Worm (Caenorhabditis elegans): ENCODE measurements around the gene mop-25.1.

The mop-25.1 gene

ce11 chrX:3994418-3994817 is 17.6 kb upstream of the mop-25.1 start:
- peak; percentile 87 for TF ChIP-seq pes-1 (GFP tag; IDR thresholded peaks at IDR 0.05)
- TF ChIP-seq scrt-1 (GFP tag; IDR thresholded peaks at IDR 0.05): peak; percentile 79
- no peak for TF ChIP-seq tra-4 (tag; optimal IDR thresholded peaks at IDR 0.05)
- peak; percentile 73; the same call in 1 of the 2 replicates for TF ChIP-seq sea-1 (GFP tag; conservative IDR thresholded peaks at IDR 0.05)
- peak; percentile 78 for TF ChIP-seq tbx-11 (GFP tag; IDR thresholded peaks at IDR 0.05)
- peak; percentile 72 for TF ChIP-seq flt-1 (GFP tag; IDR thresholded peaks at IDR 0.05)
- TF ChIP-seq hnd-1 (tag; optimal IDR thresholded peaks at IDR 0.05): peak; percentile 56
- TF ChIP-seq F13C5.2 (tag; optimal IDR thresholded peaks at IDR 0.05): peak; percentile 62
- TF ChIP-seq ets-7 (tag; optimal IDR thresholded peaks at IDR 0.05): peak; percentile 39
- TF ChIP-seq hmbx-1 (tag; optimal IDR thresholded peaks at IDR 0.05): peak; percentile 21
- TF ChIP-seq ceh-13 (GFP tag; optimal IDR thresholded peaks at IDR 0.05): peak; percentile 59
- TF ChIP-seq hmg-4 (GFP tag; optimal IDR thresholded peaks at IDR 0.05): no peak
- TF ChIP-seq ama-1 (optimal IDR thresholded peaks at IDR 0.05): no peak
- peak; percentile 37 for TF ChIP-seq ceh-36 (tag; optimal IDR thresholded peaks at IDR 0.05)
- TF ChIP-seq tbx-37 (GFP tag; conservative IDR thresholded peaks at IDR 0.05): peak; percentile 66
- TF ChIP-seq B0310.2 (tag; optimal IDR thresholded peaks at IDR 0.05): peak; percentile 30
- TF ChIP-seq aly-1 (tag; optimal IDR thresholded peaks at IDR 0.05): peak; percentile 66

DNA sequence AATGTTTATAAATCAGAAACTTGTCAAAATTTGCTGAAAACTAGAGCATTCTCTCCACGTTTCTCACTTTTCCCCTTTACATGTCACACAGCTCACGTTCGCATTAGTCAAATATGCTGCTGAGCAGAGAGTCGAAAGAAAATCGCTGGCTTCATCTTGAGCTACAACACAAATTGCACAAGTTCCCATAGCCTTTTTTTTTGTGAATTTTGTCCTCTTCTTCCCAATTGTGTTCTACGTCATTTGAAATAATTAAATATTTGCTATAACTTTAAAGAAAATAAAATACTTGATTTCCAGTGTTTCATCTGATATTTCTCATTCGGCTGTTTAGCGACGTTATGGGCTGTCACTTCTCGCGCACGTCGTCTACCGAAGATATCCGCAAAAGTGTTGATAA is 15.0 kb upstream of the mop-25.1 start, which contains the start of gene R02E12.5:
TSS of gene R02E12.5 (plus strand) at position 301 of the 400 bp plus-strand sequence.
- TF ChIP-seq hmg-4 (GFP tag; optimal IDR thresholded peaks at IDR 0.05): no peak
- no peak for TF ChIP-seq tbx-37 (GFP tag; conservative IDR thresholded peaks at IDR 0.05)
- no peak for TF ChIP-seq F13C5.2 (tag; optimal IDR thresholded peaks at IDR 0.05)
- no peak for TF ChIP-seq tra-4 (tag; optimal IDR thresholded peaks at IDR 0.05)
- TF ChIP-seq sea-1 (GFP tag; conservative IDR thresholded peaks at IDR 0.05): no peak
- no peak for TF ChIP-seq aly-1 (tag; optimal IDR thresholded peaks at IDR 0.05)
- no peak for TF ChIP-seq B0310.2 (tag; optimal IDR thresholded peaks at IDR 0.05)
- TF ChIP-seq ets-7 (tag; optimal IDR thresholded peaks at IDR 0.05): no peak
- TF ChIP-seq hmbx-1 (tag; optimal IDR thresholded peaks at IDR 0.05): no peak
- TF ChIP-seq ama-1 (optimal IDR thresholded peaks at IDR 0.05): no peak
- TF ChIP-seq tbx-11 (GFP tag; IDR thresholded peaks at IDR 0.05): no peak
- no peak for TF ChIP-seq ceh-13 (GFP tag; optimal IDR thresholded peaks at IDR 0.05)
- TF ChIP-seq ceh-36 (tag; optimal IDR thresholded peaks at IDR 0.05): no peak
- TF ChIP-seq scrt-1 (GFP tag; IDR thresholded peaks at IDR 0.05): no peak

ce11 chrX:4003220-4003619 is 8.8 kb upstream of the mop-25.1 start, which contains the start of gene R02E12.12:
Gene R02E12.12, plus strand, starts transcription at chrX:4003520.
- TF ChIP-seq ets-7 (tag; optimal IDR thresholded peaks at IDR 0.05) (no peak), pes-1 (GFP tag; IDR thresholded peaks at IDR 0.05) (no peak), ama-1 (optimal IDR thresholded peaks at IDR 0.05) (no peak), aly-1 (tag; optimal IDR thresholded peaks at IDR 0.05) (no peak), hmbx-1 (tag; optimal IDR thresholded peaks at IDR 0.05) (no peak), hmg-4 (GFP tag; optimal IDR thresholded peaks at IDR 0.05) (no peak)

- TF ChIP-seq ama-1 (optimal IDR thresholded peaks at IDR 0.05) (no peak), sea-1 (GFP tag; conservative IDR thresholded peaks at IDR 0.05) (no peak), flt-1 (GFP tag; IDR thresholded peaks at IDR 0.05) (no peak), tbx-11 (GFP tag; IDR thresholded peaks at IDR 0.05) (no peak), hnd-1 (tag; optimal IDR thresholded peaks at IDR 0.05) (no peak), F13C5.2 (tag; optimal IDR thresholded peaks at IDR 0.05) (no peak), pes-1 (GFP tag; IDR thresholded peaks at IDR 0.05) (no peak), tbx-37 (GFP tag; conservative IDR thresholded peaks at IDR 0.05) (no peak)
Measured at ce11 chrX:4005014-4005413, 7.0 kb upstream of the mop-25.1 start, which contains the start of gene R02E12.4. Gene R02E12.4, plus strand, starts transcription at chrX:4005314.

ce11 chrX:4006966-4007365 is 5.1 kb upstream of the mop-25.1 start:
- TF ChIP-seq hmg-4 (GFP tag; optimal IDR thresholded peaks at IDR 0.05): no peak
- no peak for TF ChIP-seq F13C5.2 (tag; optimal IDR thresholded peaks at IDR 0.05)
- TF ChIP-seq hnd-1 (tag; optimal IDR thresholded peaks at IDR 0.05): no peak
- TF ChIP-seq ceh-36 (tag; optimal IDR thresholded peaks at IDR 0.05): no peak
- TF ChIP-seq sea-1 (GFP tag; conservative IDR thresholded peaks at IDR 0.05): no peak
- TF ChIP-seq pes-1 (GFP tag; IDR thresholded peaks at IDR 0.05): no peak
- no peak for TF ChIP-seq ceh-13 (GFP tag; optimal IDR thresholded peaks at IDR 0.05)
- no peak for TF ChIP-seq B0310.2 (tag; optimal IDR thresholded peaks at IDR 0.05)
- no peak for TF ChIP-seq tbx-37 (GFP tag; conservative IDR thresholded peaks at IDR 0.05)
- TF ChIP-seq aly-1 (tag; optimal IDR thresholded peaks at IDR 0.05): no peak
- no peak for TF ChIP-seq ama-1 (optimal IDR thresholded peaks at IDR 0.05)
- no peak for TF ChIP-seq tra-4 (tag; optimal IDR thresholded peaks at IDR 0.05)
- TF ChIP-seq tbx-11 (GFP tag; IDR thresholded peaks at IDR 0.05): no peak
- no peak for TF ChIP-seq hmbx-1 (tag; optimal IDR thresholded peaks at IDR 0.05)
- TF ChIP-seq flt-1 (GFP tag; IDR thresholded peaks at IDR 0.05): no peak

DNA sequence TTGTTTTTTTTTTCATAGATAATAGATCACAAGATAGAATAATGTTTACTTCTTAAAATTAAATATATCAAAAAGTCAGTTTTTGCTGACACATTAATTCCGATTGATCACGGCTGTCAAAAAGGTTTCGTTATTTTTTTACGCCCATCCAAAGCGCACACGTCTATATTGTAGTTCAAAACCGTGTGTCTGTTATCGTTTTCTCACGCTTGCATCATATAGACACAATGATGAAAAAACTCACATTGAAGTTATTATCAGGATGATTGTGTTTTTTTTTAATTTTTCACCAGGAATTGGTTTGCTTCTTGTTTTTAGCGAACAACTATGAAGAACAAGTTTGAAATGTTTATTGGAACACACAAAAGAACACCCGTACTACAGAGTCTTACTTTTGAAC is 4.3 kb upstream of the mop-25.1 start:
- no peak for TF ChIP-seq ets-7 (tag; optimal IDR thresholded peaks at IDR 0.05)
- no peak for TF ChIP-seq tbx-11 (GFP tag; IDR thresholded peaks at IDR 0.05)
- TF ChIP-seq B0310.2 (tag; optimal IDR thresholded peaks at IDR 0.05): no peak
- no peak for TF ChIP-seq scrt-1 (GFP tag; IDR thresholded peaks at IDR 0.05)
- TF ChIP-seq ama-1 (optimal IDR thresholded peaks at IDR 0.05): no peak
- TF ChIP-seq hnd-1 (tag; optimal IDR thresholded peaks at IDR 0.05): no peak
- TF ChIP-seq sea-1 (GFP tag; conservative IDR thresholded peaks at IDR 0.05): no peak
- TF ChIP-seq ceh-36 (tag; optimal IDR thresholded peaks at IDR 0.05): no peak
- no peak for TF ChIP-seq F13C5.2 (tag; optimal IDR thresholded peaks at IDR 0.05)
- no peak for TF ChIP-seq aly-1 (tag; optimal IDR thresholded peaks at IDR 0.05)
- no peak for TF ChIP-seq hmg-4 (GFP tag; optimal IDR thresholded peaks at IDR 0.05)

DNA sequence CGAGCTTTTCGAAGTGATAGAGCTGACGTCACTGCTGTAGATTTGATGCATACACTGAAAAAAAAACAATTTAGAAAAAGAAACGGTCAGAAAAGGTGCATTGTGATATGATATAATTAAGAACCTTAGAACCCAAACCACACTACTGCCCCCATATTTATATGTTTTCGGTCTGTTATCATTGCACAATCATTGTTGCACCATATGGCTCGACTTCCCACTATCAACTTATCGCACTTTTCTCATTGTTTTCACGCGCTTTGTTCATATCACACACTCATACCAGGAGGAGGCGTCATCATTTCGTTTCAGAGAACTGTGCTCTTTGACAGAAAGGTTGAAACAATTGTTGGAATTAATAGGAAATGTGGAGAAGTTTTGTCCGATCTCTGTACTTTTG is 3.1 kb upstream of the mop-25.1 start:
- TF ChIP-seq pes-1 (GFP tag; IDR thresholded peaks at IDR 0.05): no peak
- no peak for TF ChIP-seq tra-4 (tag; optimal IDR thresholded peaks at IDR 0.05)
- no peak for TF ChIP-seq aly-1 (tag; optimal IDR thresholded peaks at IDR 0.05)
- no peak for TF ChIP-seq ets-7 (tag; optimal IDR thresholded peaks at IDR 0.05)
- no peak for TF ChIP-seq ama-1 (optimal IDR thresholded peaks at IDR 0.05)
- no peak for TF ChIP-seq hmg-4 (GFP tag; optimal IDR thresholded peaks at IDR 0.05)
- no peak for TF ChIP-seq B0310.2 (tag; optimal IDR thresholded peaks at IDR 0.05)
- TF ChIP-seq tbx-37 (GFP tag; conservative IDR thresholded peaks at IDR 0.05): no peak
- TF ChIP-seq sea-1 (GFP tag; conservative IDR thresholded peaks at IDR 0.05): no peak

All from whole organism, early embryonic.